Fruit fly (Drosophila melanogaster): Measurements from ENCODE around the gene upd3.

The upd3 gene

dm6 chrX:18248267-18248666, 28.8 kb upstream of the upd3 start (continued):
- TF ChIP-seq tap (tag; optimal IDR thresholded peaks at IDR 0.05) (no peak), CG13775 (GFP tag; optimal IDR thresholded peaks at IDR 0.05) (no peak), CG3726 (GFP tag; IDR thresholded peaks at IDR 0.05) (no peak), Bdp1 (GFP tag; optimal IDR thresholded peaks at IDR 0.05) (no peak), phol (tag; optimal IDR thresholded peaks at IDR 0.05) (no peak), Gug (GFP tag; IDR thresholded peaks at IDR 0.05) (no peak), CG2712 (tag; optimal IDR thresholded peaks at IDR 0.05) (no peak), CG7987 (GFP tag; optimal IDR thresholded peaks at IDR 0.05) (no peak), NK7.1 (GFP tag; optimal IDR thresholded peaks at IDR 0.05) (no peak), ab (GFP tag; optimal IDR thresholded peaks at IDR 0.05) (no peak), Hmr (GFP tag; optimal IDR thresholded peaks at IDR 0.05) (no peak), Hr39 (optimal IDR thresholded peaks at IDR 0.05) (no peak), HmgZ (tag; optimal IDR thresholded peaks at IDR 0.05) (no peak), CG6854 (GFP tag; optimal IDR thresholded peaks at IDR 0.05) (no peak), cwo (GFP tag; optimal IDR thresholded peaks at IDR 0.05) (peak; percentile 80), dm (GFP tag; optimal IDR thresholded peaks at IDR 0.05) (no peak), CG2129 (GFP tag; IDR thresholded peaks at IDR 0.05; ENCODE audit: partially characterized antibody) (no peak), CG9876 (GFP tag; optimal IDR thresholded peaks at IDR 0.05) (no peak), CG42726 (GFP tag; IDR thresholded peaks at IDR 0.05; ENCODE audit: partially characterized antibody) (no peak), CG16779 (GFP tag; IDR thresholded peaks at IDR 0.05) (no peak), abd-A (tag; optimal IDR thresholded peaks at IDR 0.05) (no peak), Ptx1 (GFP tag; IDR thresholded peaks at IDR 0.05) (no peak), knrl (GFP tag; IDR thresholded peaks at IDR 0.05; ENCODE audit: partially characterized antibody) (no peak), CG1024 (GFP tag; IDR thresholded peaks at IDR 0.05) (no peak), chn (GFP tag; optimal IDR thresholded peaks at IDR 0.05) (no peak), CG9215 (GFP tag; IDR thresholded peaks at IDR 0.05) (no peak), CG6272 (GFP tag; IDR thresholded peaks at IDR 0.05) (no peak), fd102C (GFP tag; optimal IDR thresholded peaks at IDR 0.05) (no peak), Hr78 (GFP tag; optimal IDR thresholded peaks at IDR 0.05) (peak in 1 of 2 experiments; percentile 27), pfk (GFP tag; optimal IDR thresholded peaks at IDR 0.05) (peak; percentile 79), lmd (GFP tag; IDR thresholded peaks at IDR 0.05) (no peak)

- TF ChIP-seq trh (GFP tag; optimal IDR thresholded peaks at IDR 0.05) (no peak), Hr39 (optimal IDR thresholded peaks at IDR 0.05) (peak; percentile 81), CG4854 (GFP tag; optimal IDR thresholded peaks at IDR 0.05) (no peak)
Measured at dm6 chrX:18251910-18252309, 25.1 kb upstream of the upd3 start.

- TF ChIP-seq pnt (GFP tag; optimal IDR thresholded peaks at IDR 0.05): no peak
- TF ChIP-seq Hmx (GFP tag; optimal IDR thresholded peaks at IDR 0.05): no peak
- no peak for TF ChIP-seq CG34422 (GFP tag; IDR thresholded peaks at IDR 0.05)
- TF ChIP-seq wek (GFP tag; optimal IDR thresholded peaks at IDR 0.05): no peak
- TF ChIP-seq Med (GFP tag): peak; percentile 61
- TF ChIP-seq wdn (GFP tag; IDR thresholded peaks at IDR 0.05): no peak
- no peak for TF ChIP-seq bsh (GFP tag; optimal IDR thresholded peaks at IDR 0.05)
- no peak for TF ChIP-seq CG4707 (GFP tag; optimal IDR thresholded peaks at IDR 0.05)
- TF ChIP-seq Oli (tag; optimal IDR thresholded peaks at IDR 0.05): no peak
- TF ChIP-seq CG4730 (GFP tag; IDR thresholded peaks at IDR 0.05): no peak
- TF ChIP-seq psq (GFP tag; optimal IDR thresholded peaks at IDR 0.05): no peak
- no peak for TF ChIP-seq unc-4 (GFP tag; IDR thresholded peaks at IDR 0.05; ENCODE audit: partially characterized antibody)
- peak; percentile 45 for TF ChIP-seq sens (GFP tag)
- TF ChIP-seq Taf1 (GFP tag; IDR thresholded peaks at IDR 0.05): no peak
- peak; percentile 6 for TF ChIP-seq cwo (GFP tag; optimal IDR thresholded peaks at IDR 0.05)
- TF ChIP-seq CG2199 (GFP tag; IDR thresholded peaks at IDR 0.05): 0 out of 3 replicates have a peak, but pooled peaks have one; percentile 17
- no peak for TF ChIP-seq tna (GFP tag; IDR thresholded peaks at IDR 0.05; ENCODE audit: partially characterized antibody)
Measured at dm6 chrX:18253773-18254172, 23.3 kb upstream of the upd3 start.
